Worm (Caenorhabditis elegans) whole organism, late embryonic: ENCODE measurements around the gene irld-6.

Experiments
- K02D7.2 ChIP-seq: sonication (generic microtip); optimal IDR thresholded peaks from 2 replicates; lab custom pipeline; 2017; ENCODE audit warnings: mild to moderate bottlenecking, missing genetic modification characterization, missing compliant biosample characterization
- K09A11.1 ChIP-seq: sonication (generic microtip); optimal IDR thresholded peaks from 2 replicates; lab custom pipeline; 2017; ENCODE audit warnings: antibody characterized with exemption, mild to moderate bottlenecking, missing genetic modification characterization, missing compliant biosample characterization; ENCODE audit not compliant: insufficient read depth
- ceh-6 ChIP-seq: fragments of 200-800 bp; sonication (Bioruptor generic); optimal IDR thresholded peaks from 2 replicates; lab custom pipeline; 2018; ENCODE audit warnings: mild to moderate bottlenecking, missing genetic modification characterization, missing compliant biosample characterization
- dve-1 ChIP-seq: sonication (generic microtip); optimal IDR thresholded peaks from 2 replicates; lab custom pipeline; 2017; ENCODE audit warnings: antibody characterized with exemption, mild to moderate bottlenecking, missing genetic modification characterization, missing compliant biosample characterization
- elt-2 ChIP-seq: sonication (generic microtip); optimal IDR thresholded peaks from 2 replicates; lab custom pipeline; 2016; ENCODE audit warnings: missing genetic modification reagents, missing genetic modification characterization, missing compliant biosample characterization
- fax-1 ChIP-seq: sonication (generic microtip); optimal IDR thresholded peaks from 2 replicates; lab custom pipeline; 2016; ENCODE audit warnings: missing genotype, missing genetic modification characterization, missing compliant biosample characterization
- hlh-13 ChIP-seq: fragments of 200-800 bp; sonication (Bioruptor generic); optimal IDR thresholded peaks from 2 replicates; lab custom pipeline; 2018; ENCODE audit warnings: mild to moderate bottlenecking, missing genetic modification characterization, missing compliant biosample characterization
- hlh-8 ChIP-seq: sonication (generic microtip); optimal IDR thresholded peaks from 2 replicates; lab custom pipeline; 2016; ENCODE audit warnings: missing genotype, missing genetic modification characterization, missing compliant biosample characterization
- nhr-11 ChIP-seq: fragments of 150-350 bp; optimal IDR thresholded peaks from 2 replicates; lab custom pipeline; 2014; ENCODE audit warnings: missing biosample characterization, missing genetic modification characterization
- pat-9 ChIP-seq: fragments of 200-800 bp; sonication (Bioruptor generic); optimal IDR thresholded peaks from 2 replicates; lab custom pipeline; 2018; ENCODE audit warnings: mild to moderate bottlenecking, missing genetic modification characterization, moderate library complexity, missing compliant biosample characterization
- pha-4 ChIP-seq: fragments of 150-350 bp; optimal IDR thresholded peaks from 2 replicates; lab custom pipeline; 2018; ENCODE audit warnings: missing biosample characterization, missing genetic modification reagents, missing genetic modification characterization
- ref-2 ChIP-seq: sonication (generic microtip); optimal IDR thresholded peaks from 2 replicates; lab custom pipeline; 2016; ENCODE audit warnings: missing genetic modification characterization, missing compliant biosample characterization
- unc-55 ChIP-seq: sonication (generic microtip); optimal IDR thresholded peaks from 2 replicates; lab custom pipeline; 2017; ENCODE audit warnings: missing biosample characterization, missing genetic modification reagents, missing genetic modification characterization

DNA sequence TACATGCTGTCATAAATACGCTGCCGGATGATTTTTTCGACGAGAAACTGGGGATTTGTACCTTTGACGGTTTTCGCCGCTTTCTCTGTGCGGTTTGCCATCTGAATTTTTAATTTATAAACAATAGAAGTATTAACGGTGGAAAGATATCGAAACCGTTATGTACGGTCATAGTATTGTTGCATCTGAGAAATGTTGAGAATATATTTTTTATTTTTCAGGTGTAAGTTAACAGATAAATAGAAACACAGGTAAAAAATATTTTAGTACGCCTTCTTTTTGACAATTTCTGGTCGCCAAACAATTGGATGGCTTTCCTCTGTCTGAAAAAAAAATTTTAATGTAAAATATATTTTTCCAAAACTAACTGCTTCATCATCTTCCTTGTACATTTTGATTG lies 49.3 kb upstream of the irld-6 start, which contains the start of gene prp-38:
- TF ChIP-seq ceh-6 (GFP tag; lab: Kevin White, UChicago) (no peak), elt-2 (no peak), unc-55 (GFP tag; lab: Kevin White, UChicago) (no peak), hlh-8 (tag; lab: Kevin White, UChicago) (no peak), pha-4 (no peak), fax-1 (tag; lab: Kevin White, UChicago) (no peak), pat-9 (tag; lab: Kevin White, UChicago) (no peak), nhr-11 (tag; lab: Kevin White, UChicago) (no peak), dve-1 (tag; lab: Kevin White, UChicago) (no peak), hlh-13 (no peak), K09A11.1 (tag; lab: Kevin White, UChicago) (no peak), K02D7.2 (tag; lab: Kevin White, UChicago) (no peak), ref-2 (tag; lab: Kevin White, UChicago) (no peak)
